Fruit fly (Drosophila melanogaster): ENCODE results near the gene Mcm10.
A peak's percentile ranks its signal among the peaks of the same experiment; 100 is the strongest.

Gene Mcm10

dm6 chr2L:21163311-21163842 is 16.4 kb upstream of the Mcm10 start, which contains the start of gene Noc2 (continued):
- TF ChIP-seq scrt (GFP tag; optimal IDR thresholded peaks at IDR 0.05) (no peak), kay (GFP tag; optimal IDR thresholded peaks at IDR 0.05) (no peak), Kr (GFP tag; optimal IDR thresholded peaks at IDR 0.05) (no peak), Stat92E (GFP tag; optimal IDR thresholded peaks at IDR 0.05) (no peak), phol (tag; optimal IDR thresholded peaks at IDR 0.05) (peak; percentile 66), CG14860 (GFP tag; IDR thresholded peaks at IDR 0.05; ENCODE audit: partially characterized antibody) (no peak), CG8281 (tag; optimal IDR thresholded peaks at IDR 0.05) (no peak), Abd-B (GFP tag; optimal IDR thresholded peaks at IDR 0.05) (peak; percentile 54), repo (GFP tag; optimal IDR thresholded peaks at IDR 0.05) (no peak), btn (GFP tag; optimal IDR thresholded peaks at IDR 0.05) (no peak), CG8924 (tag; optimal IDR thresholded peaks at IDR 0.05) (peak; percentile 50), CG11085 (GFP tag; IDR thresholded peaks at IDR 0.05) (peak; percentile 38; the same call in 1 of the 2 replicates), Lim3 (GFP tag; IDR thresholded peaks at IDR 0.05) (no peak), mirr (GFP tag; optimal IDR thresholded peaks at IDR 0.05) (no peak), CG1529 (GFP tag; optimal IDR thresholded peaks at IDR 0.05) (no peak), CG34224 (GFP tag; IDR thresholded peaks at IDR 0.05; ENCODE audit: partially characterized antibody) (0 out of 3 replicates have a peak, but pooled peaks have one; percentile 2), GATAe (GFP tag; conservative IDR thresholded peaks at IDR 0.05) (no peak), CG14014 (GFP tag; IDR thresholded peaks at IDR 0.05) (peak; percentile 58), CoRest (tag; optimal IDR thresholded peaks at IDR 0.05) (peak; percentile 60), CG1832 (GFP tag; optimal IDR thresholded peaks at IDR 0.05) (no peak), sd (tag; optimal IDR thresholded peaks at IDR 0.05) (no peak), Dbx (GFP tag; IDR thresholded peaks at IDR 0.05) (0 out of 3 replicates have a peak, but pooled peaks have one; percentile 44), Awh (GFP tag; IDR thresholded peaks at IDR 0.05) (no peak), slou (GFP tag; optimal IDR thresholded peaks at IDR 0.05) (peak; percentile 31), Xbp1 (GFP tag; optimal IDR thresholded peaks at IDR 0.05) (peak; percentile 63), Sox100B (GFP tag; optimal IDR thresholded peaks at IDR 0.05) (peak; percentile 56), CG5953 (GFP tag; IDR thresholded peaks at IDR 0.05) (no peak), fru (optimal IDR thresholded peaks at IDR 0.05) (no peak), Hmr (GFP tag; optimal IDR thresholded peaks at IDR 0.05) (peak; percentile 25), CG6765 (GFP tag; optimal IDR thresholded peaks at IDR 0.05) (peak; percentile 53), Hand (GFP tag; optimal IDR thresholded peaks at IDR 0.05) (no peak), Sry-β (GFP tag; optimal IDR thresholded peaks at IDR 0.05) (peak; percentile 83), bowl (GFP tag; IDR thresholded peaks at IDR 0.05) (no peak), CG6689 (GFP tag; IDR thresholded peaks at IDR 0.05) (peak; percentile 17; the same call in 1 of the 2 replicates), tll (GFP tag; optimal IDR thresholded peaks at IDR 0.05) (no peak), onecut (GFP tag; IDR thresholded peaks at IDR 0.05) (no peak), CG4282 (GFP tag; optimal IDR thresholded peaks at IDR 0.05) (no peak), inv (GFP tag; IDR thresholded peaks at IDR 0.05; ENCODE audit: partially characterized antibody) (no peak), Hey (tag; optimal IDR thresholded peaks at IDR 0.05) (no peak), cas (GFP tag; IDR thresholded peaks at IDR 0.05) (no peak), corto (GFP tag; optimal IDR thresholded peaks at IDR 0.05) (no peak), CG12299 (tag; optimal IDR thresholded peaks at IDR 0.05) (no peak), hkb (optimal IDR thresholded peaks at IDR 0.05) (no peak), hkb (GFP tag; IDR thresholded peaks at IDR 0.05) (peak; percentile 43; the same call in 1 of the 2 replicates), hbn (GFP tag; IDR thresholded peaks at IDR 0.05; ENCODE audit: partially characterized antibody) (no peak), Oaz (GFP tag; IDR thresholded peaks at IDR 0.05) (no peak), CG7928 (GFP tag; optimal IDR thresholded peaks at IDR 0.05) (no peak), tap (tag; optimal IDR thresholded peaks at IDR 0.05) (no peak), al (GFP tag; IDR thresholded peaks at IDR 0.05) (peak; percentile 46; the same call in 1 of the 2 replicates), CG5180 (GFP tag; optimal IDR thresholded peaks at IDR 0.05) (no peak)
